Worm (Caenorhabditis elegans) whole organism, young adult: ENCODE results near the gene Y38E10A.34.

Experiments
- B0035.1 ChIP-seq: sonication (generic microtip); optimal IDR thresholded peaks from 2 replicates; lab custom pipeline; 2016; ENCODE audit warnings: missing genetic modification characterization, mild to moderate bottlenecking, missing compliant biosample characterization, missing genotype, missing genetic modification reagents
- B0261.1 ChIP-seq: sonication (generic microtip); optimal IDR thresholded peaks from 2 replicates; lab custom pipeline; 2016; ENCODE audit warnings: mild to moderate bottlenecking, missing genetic modification characterization, moderate library complexity, missing compliant biosample characterization
- C17E4.6 ChIP-seq: fragments of 200-800 bp; sonication (Bioruptor generic); IDR thresholded peaks from 2 replicates; pipeline ENCODE4 v1.3.6; 2022; ENCODE audit warnings: missing genetic modification reagents, missing genetic modification characterization, missing compliant biosample characterization
- D2030.7 ChIP-seq: fragments of 200-800 bp; sonication (Bioruptor generic); IDR thresholded peaks from 2 replicates; pipeline ENCODE4 v1.3.6; 2022; ENCODE audit warnings: missing genetic modification reagents, missing genetic modification characterization, missing compliant biosample characterization
- F37B4.10 ChIP-seq: fragments of 200-800 bp; sonication (Bioruptor generic); IDR thresholded peaks from 2 replicates; pipeline ENCODE4 v1.3.6; 2022; ENCODE audit warnings: missing genetic modification characterization, missing compliant biosample characterization
- F39B2.1 ChIP-seq: fragments of 200-800 bp; sonication (Bioruptor generic); IDR thresholded peaks from 2 replicates; pipeline ENCODE4 v1.3.6; 2022; ENCODE audit warnings: missing genetic modification reagents, missing genetic modification characterization, missing compliant biosample characterization
- F57A8.1 ChIP-seq: fragments of 200-800 bp; sonication (Bioruptor generic); optimal IDR thresholded peaks from 2 replicates; lab custom pipeline; 2018; ENCODE audit warnings: mild to moderate bottlenecking, missing genetic modification characterization, moderate library complexity, missing compliant biosample characterization
- Y53G8AR.9 ChIP-seq: fragments of 200-800 bp; sonication (Bioruptor generic); conservative IDR thresholded peaks from 2 replicates; pipeline ENCODE4 v1.3.6; 2022; ENCODE audit warnings: missing genetic modification reagents, missing genetic modification characterization, missing compliant biosample characterization
- ZK185.1 ChIP-seq: sonication (generic microtip); optimal IDR thresholded peaks from 2 replicates; lab custom pipeline; 2016; ENCODE audit warnings: mild to moderate bottlenecking, missing genetic modification characterization, missing compliant biosample characterization; ENCODE audit not compliant: poor library complexity, severe bottlenecking
- aptf-2 ChIP-seq: fragments of 200-800 bp; sonication (Bioruptor generic); conservative IDR thresholded peaks from 2 replicates; pipeline ENCODE4 v1.3.6; 2022; ENCODE audit warnings: missing genetic modification reagents, missing genetic modification characterization, missing compliant biosample characterization
- attf-3 ChIP-seq: fragments of 200-800 bp; sonication (Bioruptor generic); conservative IDR thresholded peaks from 2 replicates; pipeline ENCODE4 v1.3.6; 2022; ENCODE audit warnings: missing genetic modification reagents, missing genetic modification characterization, missing compliant biosample characterization
- bed-2 ChIP-seq: fragments of 200-800 bp; sonication (Bioruptor generic); IDR thresholded peaks from 2 replicates; pipeline ENCODE4 v1.3.6; 2022; ENCODE audit warnings: missing genetic modification reagents, missing genetic modification characterization, missing compliant biosample characterization
- cebp-2 ChIP-seq: fragments of 200-800 bp; sonication (Bioruptor generic); IDR thresholded peaks from 2 replicates; pipeline ENCODE4 v1.3.6; 2022; ENCODE audit warnings: missing genetic modification characterization, missing compliant biosample characterization
- ceh-58 ChIP-seq: fragments of 200-800 bp; sonication (Bioruptor generic); IDR thresholded peaks from 2 replicates; pipeline ENCODE4 v1.3.6; 2022; ENCODE audit warnings: missing genetic modification characterization, missing compliant biosample characterization
- dpff-1 ChIP-seq: sonication (generic microtip); optimal IDR thresholded peaks from 2 replicates; lab custom pipeline; 2017; ENCODE audit warnings: mild to moderate bottlenecking, missing genetic modification characterization, missing compliant biosample characterization
- egl-18 ChIP-seq: fragments of 200-800 bp; sonication (Bioruptor generic); IDR thresholded peaks from 2 replicates; pipeline ENCODE4 v1.3.6; 2022; ENCODE audit warnings: missing genetic modification reagents, missing genetic modification characterization, missing compliant biosample characterization
- egrh-3 ChIP-seq: fragments of 200-800 bp; sonication (Bioruptor generic); IDR thresholded peaks from 2 replicates; pipeline ENCODE4 v1.3.6; 2022; ENCODE audit warnings: missing genetic modification reagents, missing genetic modification characterization, missing compliant biosample characterization
- gei-17 ChIP-seq: fragments of 200-800 bp; sonication (Bioruptor generic); optimal IDR thresholded peaks from 2 replicates; lab custom pipeline; 2018; ENCODE audit warnings: mild to moderate bottlenecking, missing genetic modification characterization, missing compliant biosample characterization
- hsf-1 ChIP-seq: fragments of 200-800 bp; sonication (Bioruptor generic); IDR thresholded peaks from 2 replicates; pipeline ENCODE4 v1.3.6; 2022; ENCODE audit warnings: missing genetic modification reagents, missing genetic modification characterization, missing compliant biosample characterization
- let-526 ChIP-seq: fragments of 200-800 bp; sonication (Bioruptor generic); IDR thresholded peaks from 2 replicates; pipeline ENCODE4 v1.3.6; 2022; ENCODE audit warnings: missing genetic modification reagents, missing genetic modification characterization, missing compliant biosample characterization
- let-607 ChIP-seq, 2 experiments: fragments of 200-800 bp in 1 of 2; sonication (Bioruptor generic) in 1 of 2; sonication (generic microtip) in 1 of 2; optimal IDR thresholded peaks; 2 replicates each; lab custom pipeline; 2016 to 2018; ENCODE audit warnings: mild to moderate bottlenecking in 2 of 2, missing compliant biosample characterization in 2 of 2, missing genetic modification characterization in 2 of 2, moderate library complexity in 2 of 2, missing genotype in 1 of 2
- lin-26 ChIP-seq: fragments of 200-800 bp; sonication (Bioruptor generic); IDR thresholded peaks from 2 replicates; pipeline ENCODE4 v1.3.6; 2022; ENCODE audit warnings: missing genetic modification reagents, missing genetic modification characterization, missing compliant biosample characterization
- lin-35 ChIP-seq, 3 experiments: fragments of 150-350 bp in 2 of 3; sonication (generic microtip) in 1 of 3; optimal IDR thresholded peaks; 2 replicates each; lab custom pipeline; 2014 to 2018; ENCODE audit warnings: missing biosample characterization in 3 of 3, missing genetic modification characterization in 3 of 3, missing genetic modification reagents in 3 of 3
- lin-54 ChIP-seq: fragments of 200-800 bp; sonication (Bioruptor generic); optimal IDR thresholded peaks from 2 replicates; lab custom pipeline; 2018; ENCODE audit warnings: mild to moderate bottlenecking, missing genetic modification characterization, missing compliant biosample characterization
- mcd-1 ChIP-seq: fragments of 200-800 bp; sonication (Bioruptor generic); IDR thresholded peaks from 2 replicates; pipeline ENCODE4 v1.3.6; 2022; ENCODE audit warnings: missing genetic modification reagents, missing genetic modification characterization, missing compliant biosample characterization
- mel-28 ChIP-seq: sonication (generic microtip); optimal IDR thresholded peaks from 2 replicates; lab custom pipeline; 2016; ENCODE audit warnings: borderline replicate concordance, mild to moderate bottlenecking, missing genetic modification characterization, missing compliant biosample characterization
- mxl-1 ChIP-seq: sonication (generic microtip); optimal IDR thresholded peaks from 2 replicates; lab custom pipeline; 2016; ENCODE audit warnings: missing genetic modification characterization, missing compliant biosample characterization
- nfyb-1 ChIP-seq: fragments of 200-800 bp; sonication (Bioruptor generic); IDR thresholded peaks from 2 replicates; pipeline ENCODE4 v1.3.6; 2022; ENCODE audit warnings: missing genetic modification reagents, missing genetic modification characterization, missing compliant biosample characterization
- nhr-179 ChIP-seq: sonication (generic microtip); optimal IDR thresholded peaks from 2 replicates; lab custom pipeline; 2016; ENCODE audit warnings: mild to moderate bottlenecking, missing genetic modification characterization, missing compliant biosample characterization
- nhr-90 ChIP-seq: sonication (generic microtip); optimal IDR thresholded peaks from 2 replicates; lab custom pipeline; 2016; ENCODE audit warnings: missing genotype, mild to moderate bottlenecking, missing genetic modification characterization, missing compliant biosample characterization
- pbrm-1 ChIP-seq: fragments of 200-800 bp; sonication (Bioruptor generic); IDR thresholded peaks from 2 replicates; pipeline ENCODE4 v1.3.6; 2022; ENCODE audit warnings: missing genetic modification reagents, missing genetic modification characterization, missing compliant biosample characterization
- rpc-1 ChIP-seq, 2 experiments: fragments of 150-350 bp in 1 of 2; sonication (generic microtip) in 1 of 2; optimal IDR thresholded peaks; 2 replicates each; lab custom pipeline; 2014 to 2018; ENCODE audit warnings: missing biosample characterization in 1 of 2, missing genetic modification characterization in 1 of 2, missing genetic modification reagents in 1 of 2, missing genotype in 1 of 2
- snpc-1.3 ChIP-seq: sonication (generic microtip); optimal IDR thresholded peaks from 2 replicates; lab custom pipeline; 2017; ENCODE audit warnings: missing genetic modification characterization, mild to moderate bottlenecking, missing compliant biosample characterization, antibody characterized with exemption, moderate library complexity, missing genotype, missing genetic modification reagents; ENCODE audit not compliant: insufficient read depth
- unc-130 ChIP-seq: sonication (generic microtip); optimal IDR thresholded peaks from 2 replicates; lab custom pipeline; 2016; ENCODE audit warnings: missing genetic modification reagents, missing genetic modification characterization, missing compliant biosample characterization
- zfh-2 ChIP-seq: fragments of 200-800 bp; sonication (Bioruptor generic); conservative IDR thresholded peaks from 2 replicates; pipeline ENCODE4 v1.3.6; 2022; ENCODE audit warnings: missing genetic modification reagents, missing genetic modification characterization, missing compliant biosample characterization
- zim-3 ChIP-seq: sonication (generic microtip); optimal IDR thresholded peaks from 2 replicates; lab custom pipeline; 2017; ENCODE audit warnings: mild to moderate bottlenecking, missing genetic modification characterization, moderate library complexity, missing compliant biosample characterization
- ztf-26 ChIP-seq: sonication (generic microtip); optimal IDR thresholded peaks from 2 replicates; lab custom pipeline; 2017; ENCODE audit warnings: missing genetic modification characterization, missing compliant biosample characterization
- ztf-3 ChIP-seq: fragments of 200-800 bp; sonication (Bioruptor generic); optimal IDR thresholded peaks from 2 replicates; lab custom pipeline; 2018; ENCODE audit warnings: mild to moderate bottlenecking, missing genetic modification characterization, missing compliant biosample characterization

Y38E10A.34 gene

ce11 chrII:12668148-12668547 lies 37.2 kb downstream of the Y38E10A.34 start (continued):
- TF ChIP-seq unc-130 (GFP tag; lab: Kevin White, UChicago) (no peak), lin-54 (GFP tag; lab: Kevin White, UChicago) (no peak), ztf-3 (GFP tag; lab: Kevin White, UChicago) (no peak), let-607 (tag; optimal IDR thresholded peaks at IDR 0.05; lab: Kevin White, UChicago) (no peak), B0035.1 (no peak), mxl-1 (tag; lab: Kevin White, UChicago) (no peak), rpc-1 (optimal IDR thresholded peaks at IDR 0.05; lab: Kevin White, UChicago) (no peak), rpc-1 (tag; optimal IDR thresholded peaks at IDR 0.05; lab: Kevin White, UChicago) (peak; percentile 54), B0261.1 (tag; lab: Kevin White, UChicago) (no peak), pbrm-1 (GFP tag; lab: Robert Waterston, UW) (peak; percentile 41; the same call in 1 of the 2 replicates), egrh-3 (GFP tag; lab: Robert Waterston, UW) (peak; percentile 51; the same call in 1 of the 2 replicates), D2030.7 (peak; percentile 63), cebp-2 (GFP tag; lab: Robert Waterston, UW) (no peak), let-526 (GFP tag; lab: Robert Waterston, UW) (no peak), bed-2 (GFP tag; lab: Robert Waterston, UW) (no peak), lin-35 (GFP tag; optimal IDR thresholded peaks at IDR 0.05; lab: Kevin White, UChicago) (no peak), nhr-90 (no peak), nhr-179 (no peak), Y53G8AR.9 (no peak), ZK185.1 (no peak), hsf-1 (GFP tag; lab: Robert Waterston, UW) (no peak), snpc-1.3 (tag; lab: Kevin White, UChicago) (no peak), aptf-2 (no peak), mcd-1 (peak; percentile 45), attf-3 (no peak), ceh-58 (GFP tag; lab: Robert Waterston, UW) (no peak), F37B4.10 (GFP tag; lab: Robert Waterston, UW) (no peak), F39B2.1 (GFP tag; lab: Robert Waterston, UW) (no peak), gei-17 (GFP tag; lab: Kevin White, UChicago) (no peak), F57A8.1 (GFP tag; lab: Kevin White, UChicago) (no peak), C17E4.6 (GFP tag; lab: Robert Waterston, UW) (no peak), nfyb-1 (GFP tag; lab: Robert Waterston, UW) (no peak), egl-18 (GFP tag; lab: Robert Waterston, UW) (no peak), mel-28 (tag; lab: Kevin White, UChicago) (no peak), zim-3 (no peak), dpff-1 (tag; lab: Kevin White, UChicago) (no peak)

- peak; percentile 72 for TF ChIP-seq zfh-2 (GFP tag; lab: Robert Waterston, UW)
- TF ChIP-seq ztf-26 (tag; lab: Kevin White, UChicago), result no peak
- peak; percentile 54; the same call in 1 of the 2 replicates for TF ChIP-seq lin-26 (GFP tag; lab: Robert Waterston, UW)
- TF ChIP-seq, all 124 proteins: peak for 2
Observed at ce11 chrII:12668874-12669273, 37.9 kb downstream of the Y38E10A.34 start.
